Worm (Caenorhabditis elegans) whole organism, L2 larva: ENCODE data around the gene ctsa-4.1.

ENCODE experiments used
- ZK546.5 ChIP-seq: sonication (generic microtip); optimal IDR thresholded peaks from 2 replicates; lab custom pipeline; 2017; ENCODE audit warnings: missing biosample characterization, missing genetic modification characterization
- ama-1 ChIP-seq: fragments of 150-350 bp; optimal IDR thresholded peaks from 2 replicates; lab custom pipeline; 2018; ENCODE audit warnings: inconsistent platforms
- dmd-4 ChIP-seq: sonication (generic microtip); optimal IDR thresholded peaks from 2 replicates; lab custom pipeline; 2017; ENCODE audit warnings: missing biosample characterization, missing genetic modification characterization
- nhr-11 ChIP-seq: fragments of 150-350 bp; optimal IDR thresholded peaks from 2 replicates; lab custom pipeline; 2014; ENCODE audit warnings: missing biosample characterization, missing genetic modification characterization
- nhr-77 ChIP-seq: fragments of 150-350 bp; optimal IDR thresholded peaks from 2 replicates; lab custom pipeline; 2014; ENCODE audit warnings: missing biosample characterization, missing genetic modification characterization
- peb-1 ChIP-seq: fragments of 150-350 bp; optimal IDR thresholded peaks from 2 replicates; lab custom pipeline; 2014; ENCODE audit warnings: missing biosample characterization, missing genetic modification characterization
- unc-39 ChIP-seq: fragments of 150-350 bp; optimal IDR thresholded peaks from 2 replicates; lab custom pipeline; 2014; ENCODE audit warnings: missing biosample characterization, missing genetic modification characterization
- unc-62 ChIP-seq: fragments of 150-350 bp; optimal IDR thresholded peaks from 2 replicates; lab custom pipeline; 2014; ENCODE audit warnings: missing biosample characterization, missing genetic modification reagents, missing genetic modification characterization

DNA sequence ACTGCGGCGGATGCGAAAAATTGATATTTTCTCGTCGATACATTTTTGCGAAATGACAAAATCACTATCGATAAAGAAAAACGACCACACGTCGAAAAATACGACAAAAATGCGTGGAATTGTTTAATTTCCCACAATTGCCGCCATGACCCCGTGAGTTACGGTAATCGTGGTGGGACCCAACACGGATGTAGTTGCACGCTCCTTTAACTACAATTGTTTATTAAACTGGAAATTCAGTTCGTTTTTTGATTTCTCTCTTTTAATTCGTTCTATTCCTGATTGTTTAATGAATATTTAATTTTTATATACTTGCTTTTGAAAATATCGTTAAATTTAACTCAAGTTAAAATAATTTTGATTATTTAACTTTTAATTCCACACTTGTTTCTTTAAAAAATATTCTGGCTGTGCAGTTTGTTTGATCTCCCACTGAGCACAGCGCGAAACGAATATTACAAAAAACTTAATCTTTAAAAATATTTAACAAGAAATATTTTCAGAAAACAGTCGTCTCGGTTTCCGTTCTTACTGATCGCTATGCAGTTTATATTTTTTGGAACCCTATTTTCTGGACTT is 1.5 kb upstream of the ctsa-4.1 start, which contains the start of the genes ani-2 and clec-88:
- TF ChIP-seq unc-62 (GFP tag; lab: Kevin White, UChicago) (no peak), nhr-77 (no peak), unc-39 (no peak), dmd-4 (tag; lab: Kevin White, UChicago) (no peak), peb-1 (no peak), ZK546.5 (tag; lab: Kevin White, UChicago) (no peak), ama-1 (lab: Kevin White, UChicago) (no peak), nhr-11 (tag; lab: Kevin White, UChicago) (no peak)
